Worm (Caenorhabditis elegans) whole organism, L1 larva: ENCODE measurements around the gene epc-1.

Experiments used
- alr-1 ChIP-seq: fragments of 200-800 bp; sonication (Bioruptor generic); optimal IDR thresholded peaks from 2 replicates; lab custom pipeline; 2018; ENCODE audit warnings: borderline replicate concordance, mild to moderate bottlenecking, missing genetic modification characterization, missing compliant biosample characterization
- ama-1 ChIP-seq: fragments of 150-350 bp; optimal IDR thresholded peaks from 2 replicates; lab custom pipeline; 2014
- elt-2 ChIP-seq: sonication (generic microtip); optimal IDR thresholded peaks from 2 replicates; lab custom pipeline; 2016; ENCODE audit warnings: missing genetic modification characterization, mild to moderate bottlenecking, inconsistent platforms, missing compliant biosample characterization, missing genetic modification reagents
- fkh-10 ChIP-seq: sonication (generic microtip); optimal IDR thresholded peaks from 2 replicates; lab custom pipeline; 2017; ENCODE audit warnings: missing biosample characterization, missing genetic modification reagents, missing genetic modification characterization
- fkh-4 ChIP-seq: sonication (generic microtip); optimal IDR thresholded peaks from 2 replicates; lab custom pipeline; 2016; ENCODE audit warnings: missing compliant biosample characterization, missing genetic modification characterization, borderline replicate concordance
- lin-39 ChIP-seq: fragments of 150-350 bp; optimal IDR thresholded peaks from 2 replicates; lab custom pipeline; 2014; ENCODE audit warnings: missing biosample characterization, missing genetic modification reagents, missing genetic modification characterization
- nhr-28 ChIP-seq: fragments of 150-350 bp; optimal IDR thresholded peaks from 2 replicates; lab custom pipeline; 2014; ENCODE audit warnings: missing biosample characterization, missing genetic modification characterization
- snu-23 ChIP-seq: sonication (generic microtip); optimal IDR thresholded peaks from 2 replicates; lab custom pipeline; 2016; ENCODE audit warnings: missing genetic modification characterization, missing compliant biosample characterization
- tbx-2 ChIP-seq: sonication (generic microtip); optimal IDR thresholded peaks from 2 replicates; lab custom pipeline; 2016; ENCODE audit warnings: missing genetic modification characterization, missing compliant biosample characterization

ce11 chrIII:12638592-12638991 lies 30.2 kb upstream of the epc-1 start:
- TF ChIP-seq nhr-28 (no peak), fkh-10 (GFP tag; lab: Kevin White, UChicago) (no peak), tbx-2 (no peak), elt-2 (tag; lab: Kevin White, UChicago) (no peak), ama-1 (lab: Kevin White, UChicago) (no peak), lin-39 (tag; lab: Kevin White, UChicago) (no peak), snu-23 (GFP tag; lab: Kevin White, UChicago) (no peak), fkh-4 (tag; lab: Kevin White, UChicago) (no peak), alr-1 (tag; lab: Kevin White, UChicago) (no peak)
